Fruit fly (Drosophila melanogaster): ENCODE measurements around the gene CG15044.

Gene CG15044

DNA sequence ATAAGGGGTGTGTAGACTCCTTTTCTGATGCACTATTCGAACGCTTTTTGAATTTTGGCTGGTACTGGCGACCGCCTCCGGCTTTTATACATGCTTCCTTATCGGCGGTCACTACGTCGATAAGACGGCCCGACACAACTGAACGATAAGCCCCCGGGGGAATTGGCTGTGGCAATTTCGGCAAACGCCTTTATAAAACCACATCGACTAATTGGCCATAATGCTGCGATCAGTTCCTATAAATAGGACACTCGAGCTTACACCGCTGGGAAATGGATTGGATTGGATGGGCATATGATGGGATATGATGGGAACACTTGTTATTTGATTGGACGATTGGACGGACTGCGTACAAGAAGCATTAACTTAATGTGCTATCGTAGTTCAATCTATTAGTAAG lies at the start of gene CG15044:
Gene CG15044, minus strand, starts transcription at position 66 of the 400 bp plus-strand sequence.
- TF ChIP-seq CG8159 (tag; optimal IDR thresholded peaks at IDR 0.05) (no peak), CG13204 (GFP tag; optimal IDR thresholded peaks at IDR 0.05) (no peak), fd96Ca (GFP tag; IDR thresholded peaks at IDR 0.05) (no peak), Pif1A (GFP tag; optimal IDR thresholded peaks at IDR 0.05) (no peak), CG14655 (GFP tag; optimal IDR thresholded peaks at IDR 0.05) (no peak), gl (tag; optimal IDR thresholded peaks at IDR 0.05) (no peak), CG15710 (tag; optimal IDR thresholded peaks at IDR 0.05) (no peak), Ets98B (GFP tag; IDR thresholded peaks at IDR 0.05) (no peak), CG34367 (tag; optimal IDR thresholded peaks at IDR 0.05) (no peak), CG32121 (GFP tag; IDR thresholded peaks at IDR 0.05) (no peak), CG12605 (GFP tag; IDR thresholded peaks at IDR 0.05) (no peak), rn (GFP tag; IDR thresholded peaks at IDR 0.05) (no peak)

DNA sequence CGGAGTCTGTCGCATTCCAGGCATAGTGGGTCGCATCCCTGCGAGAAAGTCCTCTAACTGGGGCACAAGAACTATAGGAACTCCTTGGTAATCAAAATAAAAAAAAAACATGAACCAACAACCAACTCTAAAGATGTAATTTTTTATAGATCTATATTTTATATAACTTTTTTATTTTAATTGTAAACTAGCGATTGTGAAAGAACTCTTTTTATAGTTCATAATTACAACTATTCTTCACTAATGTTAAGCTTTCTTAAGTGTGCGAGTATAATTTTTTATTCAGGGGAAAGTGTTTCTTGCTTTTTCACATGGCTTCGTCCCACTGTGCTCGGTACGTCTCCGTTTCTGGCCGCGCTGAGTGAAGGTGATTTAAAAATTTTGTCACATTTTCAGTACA lies 48.5 kb upstream of the CG15044 start:
- TF ChIP-seq CG32121 (GFP tag; IDR thresholded peaks at IDR 0.05): no peak
- peak; percentile 51 for TF ChIP-seq Pif1B (GFP tag; optimal IDR thresholded peaks at IDR 0.05)
- TF ChIP-seq CG14655 (GFP tag; optimal IDR thresholded peaks at IDR 0.05): peak; percentile 61
- TF ChIP-seq CG17806 (tag; optimal IDR thresholded peaks at IDR 0.05): peak; percentile 56
- peak; percentile 31 for TF ChIP-seq CG8301 (tag; optimal IDR thresholded peaks at IDR 0.05)
- peak; percentile 7 for TF ChIP-seq CG13204 (GFP tag; optimal IDR thresholded peaks at IDR 0.05)
- peak; percentile 14 for TF ChIP-seq Pif1A (GFP tag; optimal IDR thresholded peaks at IDR 0.05)
- no peak for TF ChIP-seq fd96Ca (GFP tag; IDR thresholded peaks at IDR 0.05)
- TF ChIP-seq CG8159 (tag; optimal IDR thresholded peaks at IDR 0.05): peak; percentile 78
- TF ChIP-seq D1 (tag; optimal IDR thresholded peaks at IDR 0.05): no peak
- TF ChIP-seq CG10348 (GFP tag; IDR thresholded peaks at IDR 0.05): no peak
- no peak for TF ChIP-seq rn (GFP tag; IDR thresholded peaks at IDR 0.05)
- no peak for TF ChIP-seq gl (tag; optimal IDR thresholded peaks at IDR 0.05)
- 0 out of 2 replicates have a peak, but pooled peaks have one; percentile 28 for TF ChIP-seq CG12605 (GFP tag; IDR thresholded peaks at IDR 0.05)
- TF ChIP-seq CG9948 (tag; optimal IDR thresholded peaks at IDR 0.05): peak; percentile 73
- peak; percentile 51 for TF ChIP-seq CG34367 (tag; optimal IDR thresholded peaks at IDR 0.05)
- TF ChIP-seq CG15710 (tag; optimal IDR thresholded peaks at IDR 0.05): peak; percentile 57
- no peak for TF ChIP-seq EcR (GFP tag; optimal IDR thresholded peaks at IDR 0.05)
- TF ChIP-seq Snoo (tag; optimal IDR thresholded peaks at IDR 0.05): peak; percentile 58
- peak; percentile 45; the same call in 1 of the 3 replicates for TF ChIP-seq CG4496 (GFP tag; IDR thresholded peaks at IDR 0.05)
- TF ChIP-seq Ets98B (GFP tag; IDR thresholded peaks at IDR 0.05): no peak

DNA sequence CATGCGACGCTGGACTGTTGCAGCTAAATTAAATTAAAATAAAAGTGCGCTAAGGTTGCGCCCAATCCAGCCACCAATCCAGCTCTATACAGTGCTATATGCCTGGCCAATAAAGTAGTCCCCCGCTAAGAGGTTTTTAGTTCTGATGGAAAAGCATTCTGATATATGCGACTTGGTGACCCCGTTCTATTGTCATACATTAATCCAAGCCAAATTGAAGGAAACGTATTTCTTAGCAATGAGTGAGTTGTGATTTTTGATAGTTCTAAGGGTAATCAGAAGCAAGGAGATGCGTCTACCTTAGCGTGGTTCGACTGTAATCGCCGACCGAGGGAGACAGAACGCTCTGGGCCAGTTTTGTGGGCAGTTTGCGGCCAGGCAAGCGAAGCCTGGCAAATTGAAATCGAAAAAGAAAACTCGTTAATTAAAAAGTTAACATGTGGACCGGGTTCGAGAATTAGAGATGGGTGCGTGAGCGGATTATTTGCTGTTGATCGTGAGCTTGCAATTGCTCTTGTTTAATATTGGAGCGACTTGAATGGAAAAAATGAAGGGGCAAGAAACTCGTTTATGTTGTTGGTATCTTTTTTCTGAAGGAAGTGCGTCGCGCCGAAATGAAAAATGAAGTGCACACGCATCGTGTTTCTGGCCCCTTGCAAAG lies 46.5 kb upstream of the CG15044 start:
- TF ChIP-seq Ets98B (GFP tag; IDR thresholded peaks at IDR 0.05) (no peak), CG8159 (tag; optimal IDR thresholded peaks at IDR 0.05) (peak; percentile 71), EcR (GFP tag; optimal IDR thresholded peaks at IDR 0.05) (no peak), D1 (tag; optimal IDR thresholded peaks at IDR 0.05) (no peak), CG32121 (GFP tag; IDR thresholded peaks at IDR 0.05) (0 out of 2 replicates have a peak, but pooled peaks have one; percentile 10), fd96Ca (GFP tag; IDR thresholded peaks at IDR 0.05) (peak; percentile 71), CG10348 (GFP tag; IDR thresholded peaks at IDR 0.05) (no peak), CG4496 (GFP tag; IDR thresholded peaks at IDR 0.05) (peak; percentile 36; the same call in 1 of the 3 replicates), gl (tag; optimal IDR thresholded peaks at IDR 0.05) (peak; percentile 36), CG8301 (tag; optimal IDR thresholded peaks at IDR 0.05) (peak; percentile 55), CG13204 (GFP tag; optimal IDR thresholded peaks at IDR 0.05) (peak; percentile 40), CG34367 (tag; optimal IDR thresholded peaks at IDR 0.05) (peak; percentile 62), CG12605 (GFP tag; IDR thresholded peaks at IDR 0.05) (no peak), CG14655 (GFP tag; optimal IDR thresholded peaks at IDR 0.05) (peak; percentile 61), CG17806 (tag; optimal IDR thresholded peaks at IDR 0.05) (peak; percentile 69), Snoo (tag; optimal IDR thresholded peaks at IDR 0.05) (peak; percentile 36), rn (GFP tag; IDR thresholded peaks at IDR 0.05) (no peak), CG9948 (tag; optimal IDR thresholded peaks at IDR 0.05) (peak; percentile 57), Pif1B (GFP tag; optimal IDR thresholded peaks at IDR 0.05) (peak; percentile 66), Pif1A (GFP tag; optimal IDR thresholded peaks at IDR 0.05) (peak; percentile 70), CG15710 (tag; optimal IDR thresholded peaks at IDR 0.05) (peak; percentile 67)

DNA sequence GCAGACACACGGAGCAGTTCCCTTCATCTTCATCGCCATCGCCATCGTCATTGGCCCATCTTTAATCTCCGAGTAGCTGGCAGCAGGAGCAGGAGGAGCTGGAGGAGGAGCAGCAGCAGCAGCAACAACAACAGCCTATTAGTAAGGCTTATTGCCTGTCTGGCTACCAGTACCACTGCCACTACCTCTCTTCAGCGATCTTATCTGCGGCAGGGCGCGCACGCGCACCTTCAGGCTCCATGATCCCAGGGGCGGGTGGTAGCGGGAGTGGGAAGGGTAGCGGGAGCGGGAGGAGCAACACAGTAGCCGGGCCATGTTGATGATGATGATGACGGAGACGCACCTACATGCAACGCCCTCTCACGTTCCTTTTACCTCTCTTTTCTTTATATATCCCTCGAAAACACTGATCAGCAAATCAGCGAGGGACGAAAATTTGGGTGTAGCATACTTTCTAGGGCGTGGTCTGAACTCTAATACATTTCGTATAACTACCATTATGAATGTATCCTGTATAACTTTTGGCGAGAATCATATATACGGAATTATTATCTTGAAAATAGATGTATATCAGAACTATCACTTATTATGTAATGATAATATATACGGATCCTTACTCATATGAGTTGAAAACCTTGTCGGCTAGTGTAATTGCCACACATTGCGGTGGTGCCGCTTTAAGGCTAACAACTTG lies 45.4 kb upstream of the CG15044 start:
- TF ChIP-seq fd96Ca (GFP tag; IDR thresholded peaks at IDR 0.05) (no peak), CG8301 (tag; optimal IDR thresholded peaks at IDR 0.05) (peak; percentile 1), Snoo (tag; optimal IDR thresholded peaks at IDR 0.05) (no peak), CG12605 (GFP tag; IDR thresholded peaks at IDR 0.05) (no peak), D1 (tag; optimal IDR thresholded peaks at IDR 0.05) (no peak), CG10348 (GFP tag; IDR thresholded peaks at IDR 0.05) (no peak), CG15710 (tag; optimal IDR thresholded peaks at IDR 0.05) (peak; percentile 59), CG4496 (GFP tag; IDR thresholded peaks at IDR 0.05) (no peak), CG13204 (GFP tag; optimal IDR thresholded peaks at IDR 0.05) (peak; percentile 78), Pif1B (GFP tag; optimal IDR thresholded peaks at IDR 0.05) (no peak), CG14655 (GFP tag; optimal IDR thresholded peaks at IDR 0.05) (peak; percentile 18), Ets98B (GFP tag; IDR thresholded peaks at IDR 0.05) (no peak), CG17806 (tag; optimal IDR thresholded peaks at IDR 0.05) (peak; percentile 24), CG34367 (tag; optimal IDR thresholded peaks at IDR 0.05) (peak; percentile 56), CG9948 (tag; optimal IDR thresholded peaks at IDR 0.05) (peak; percentile 51), Pif1A (GFP tag; optimal IDR thresholded peaks at IDR 0.05) (no peak), gl (tag; optimal IDR thresholded peaks at IDR 0.05) (no peak), CG8159 (tag; optimal IDR thresholded peaks at IDR 0.05) (peak; percentile 67), rn (GFP tag; IDR thresholded peaks at IDR 0.05) (no peak), CG32121 (GFP tag; IDR thresholded peaks at IDR 0.05) (no peak), EcR (GFP tag; optimal IDR thresholded peaks at IDR 0.05) (no peak)

DNA sequence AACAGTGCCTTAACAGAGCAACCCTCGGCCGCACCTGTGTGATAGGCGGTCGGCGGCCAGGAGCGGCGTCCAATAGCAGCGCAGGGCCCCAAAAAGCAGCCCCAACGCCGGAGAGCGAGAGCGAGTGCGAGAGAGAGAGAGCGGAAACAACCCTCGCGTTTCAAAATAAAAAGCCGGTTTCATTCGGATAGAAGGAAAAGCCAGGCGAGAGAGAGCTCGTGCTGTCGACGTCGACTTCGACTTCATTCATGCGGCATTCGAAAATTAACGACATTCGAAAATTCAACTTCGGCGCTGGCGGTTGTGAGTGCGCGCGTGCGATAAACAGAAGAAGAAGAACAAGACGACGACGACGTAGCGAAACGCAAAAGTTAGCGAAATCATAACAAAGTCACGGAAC lies 42.6 kb upstream of the CG15044 start:
- TF ChIP-seq Snoo (tag; optimal IDR thresholded peaks at IDR 0.05) (no peak), gl (tag; optimal IDR thresholded peaks at IDR 0.05) (no peak), CG4496 (GFP tag; IDR thresholded peaks at IDR 0.05) (0 out of 3 replicates have a peak, but pooled peaks have one; percentile 48), D1 (tag; optimal IDR thresholded peaks at IDR 0.05) (no peak), CG9948 (tag; optimal IDR thresholded peaks at IDR 0.05) (no peak), CG8301 (tag; optimal IDR thresholded peaks at IDR 0.05) (no peak), CG32121 (GFP tag; IDR thresholded peaks at IDR 0.05) (peak; percentile 31; the same call in 1 of the 2 replicates), Pif1B (GFP tag; optimal IDR thresholded peaks at IDR 0.05) (no peak), Ets98B (GFP tag; IDR thresholded peaks at IDR 0.05) (peak; percentile 26; the same call in 1 of the 2 replicates), Pif1A (GFP tag; optimal IDR thresholded peaks at IDR 0.05) (no peak), CG14655 (GFP tag; optimal IDR thresholded peaks at IDR 0.05) (no peak), fd96Ca (GFP tag; IDR thresholded peaks at IDR 0.05) (peak; percentile 51; the same call in 1 of the 3 replicates), CG17806 (tag; optimal IDR thresholded peaks at IDR 0.05) (no peak), CG15710 (tag; optimal IDR thresholded peaks at IDR 0.05) (no peak), EcR (GFP tag; optimal IDR thresholded peaks at IDR 0.05) (peak; percentile 2), CG12605 (GFP tag; IDR thresholded peaks at IDR 0.05) (peak; percentile 44), CG13204 (GFP tag; optimal IDR thresholded peaks at IDR 0.05) (peak; percentile 57), rn (GFP tag; IDR thresholded peaks at IDR 0.05) (no peak), CG34367 (tag; optimal IDR thresholded peaks at IDR 0.05) (no peak), CG8159 (tag; optimal IDR thresholded peaks at IDR 0.05) (no peak), CG10348 (GFP tag; IDR thresholded peaks at IDR 0.05) (no peak)

All from whole organism, pupa.